Worm (Caenorhabditis elegans): ENCODE measurements around the gene W01B6.3.
"Not testable (repeated sequence)": the region's sequence is repeated elsewhere in the genome, so short reads cannot be mapped to it uniquely, and the experiment has no call there.

W01B6.3 gene

ce11 chrIV:10040803-10041202, 31.6 kb downstream of the W01B6.3 start, which contains the start of gene dhs-31:
Gene dhs-31 (minus strand): TSS chrIV:10040903.
- TF ChIP-seq nhr-237 (tag; optimal IDR thresholded peaks at IDR 0.05): no peak
- TF ChIP-seq elt-3 (tag; optimal IDR thresholded peaks at IDR 0.05): no peak
- no peak for TF ChIP-seq elt-2 (tag; optimal IDR thresholded peaks at IDR 0.05)
- no peak for TF ChIP-seq egl-27 (tag; optimal IDR thresholded peaks at IDR 0.05)
- no peak for TF ChIP-seq lin-39 (tag; optimal IDR thresholded peaks at IDR 0.05)
- TF ChIP-seq nhr-76 (tag; optimal IDR thresholded peaks at IDR 0.05): no peak
- no peak for TF ChIP-seq ceh-9 (tag; optimal IDR thresholded peaks at IDR 0.05)
- no peak for TF ChIP-seq tbx-2 (tag; optimal IDR thresholded peaks at IDR 0.05)
- TF ChIP-seq ZK546.5 (tag; optimal IDR thresholded peaks at IDR 0.05): no peak
- TF ChIP-seq unc-39 (tag; optimal IDR thresholded peaks at IDR 0.05): no peak

ce11 chrIV:10036966-10037365, 35.5 kb downstream of the W01B6.3 start, which contains the start of gene F44D12.10:
Gene F44D12.10 (minus strand): TSS chrIV:10037066.
- TF ChIP-seq egl-27 (tag; optimal IDR thresholded peaks at IDR 0.05) (no peak), ceh-16 (tag; optimal IDR thresholded peaks at IDR 0.05) (no peak), unc-62 (GFP tag; optimal IDR thresholded peaks at IDR 0.05) (no peak), ama-1 (optimal IDR thresholded peaks at IDR 0.05) (no peak), snpc-4 (tag; optimal IDR thresholded peaks at IDR 0.05) (no peak), lin-39 (tag; optimal IDR thresholded peaks at IDR 0.05) (no peak), mml-1 (tag; optimal IDR thresholded peaks at IDR 0.05) (no peak), sea-2 (GFP tag; optimal IDR thresholded peaks at IDR 0.05) (no peak), elt-1 (tag; optimal IDR thresholded peaks at IDR 0.05) (no peak)

ce11 chrIV:10033053-10033452, 39.4 kb downstream of the W01B6.3 start, which contains the start of gene F44D12.6:
Gene F44D12.6 (plus strand): TSS chrIV:10033353.
- TF ChIP-seq pqm-1 (tag; optimal IDR thresholded peaks at IDR 0.05) (no peak), jun-1 (tag; optimal IDR thresholded peaks at IDR 0.05) (no peak), egl-5 (tag; optimal IDR thresholded peaks at IDR 0.05) (no peak), lsy-12 (tag; optimal IDR thresholded peaks at IDR 0.05) (no peak), ZK546.5 (tag; optimal IDR thresholded peaks at IDR 0.05) (no peak), eor-1 (tag; optimal IDR thresholded peaks at IDR 0.05) (no peak), nhr-11 (tag; optimal IDR thresholded peaks at IDR 0.05) (no peak)

- not testable (repeated sequence) for TF ChIP-seq unc-39 (tag; optimal IDR thresholded peaks at IDR 0.05); pha-4 (tag; optimal IDR thresholded peaks at IDR 0.05); fkh-10 (GFP tag; optimal IDR thresholded peaks at IDR 0.05)
Observed at ce11 chrIV:10028779-10029178, 43.6 kb downstream of the W01B6.3 start, which contains the start of the genes F44D12.16 and msd-2. Gene F44D12.16 (plus strand): TSS chrIV:10029079. Gene msd-2 (plus strand): TSS chrIV:10029083.

ce11 chrIV:10027566-10027965, 44.9 kb downstream of the W01B6.3 start, which contains the start of gene gipc-2:
Gene gipc-2 (minus strand): TSS chrIV:10027666.
- no peak for TF ChIP-seq ztf-4 (tag; optimal IDR thresholded peaks at IDR 0.05)
- TF ChIP-seq R02D3.7 (tag; optimal IDR thresholded peaks at IDR 0.05): no peak
- no peak for TF ChIP-seq lsy-12 (tag; optimal IDR thresholded peaks at IDR 0.05)
- no peak for TF ChIP-seq mml-1 (tag; optimal IDR thresholded peaks at IDR 0.05)
- no peak for TF ChIP-seq elt-1 (tag; optimal IDR thresholded peaks at IDR 0.05)
- TF ChIP-seq hmg-11 (tag; optimal IDR thresholded peaks at IDR 0.05): no peak
- no peak for TF ChIP-seq ceh-28 (tag; optimal IDR thresholded peaks at IDR 0.05)
- no peak for TF ChIP-seq nhr-25 (tag; optimal IDR thresholded peaks at IDR 0.05)
- no peak for TF ChIP-seq nhr-76 (tag; optimal IDR thresholded peaks at IDR 0.05)
- no peak for TF ChIP-seq unc-62 (GFP tag; optimal IDR thresholded peaks at IDR 0.05)
- TF ChIP-seq pha-4 (tag; optimal IDR thresholded peaks at IDR 0.05): no peak
- no peak for TF ChIP-seq nhr-43 (tag; optimal IDR thresholded peaks at IDR 0.05; ENCODE audit: poor library complexity, severe bottlenecking)
- TF ChIP-seq nhr-237 (tag; optimal IDR thresholded peaks at IDR 0.05): no peak
- TF ChIP-seq ceh-16 (tag; optimal IDR thresholded peaks at IDR 0.05): no peak
- TF ChIP-seq egl-27 (tag; optimal IDR thresholded peaks at IDR 0.05): no peak
- no peak for TF ChIP-seq eor-1 (tag; optimal IDR thresholded peaks at IDR 0.05)
- no peak for TF ChIP-seq nhr-11 (tag; optimal IDR thresholded peaks at IDR 0.05)
- TF ChIP-seq pqm-1 (tag; optimal IDR thresholded peaks at IDR 0.05): no peak

ce11 chrIV:10026129-10026528, 46.3 kb downstream of the W01B6.3 start:
- no peak for TF ChIP-seq nhr-76 (tag; optimal IDR thresholded peaks at IDR 0.05)
- no peak for TF ChIP-seq hmg-11 (tag; optimal IDR thresholded peaks at IDR 0.05)
- TF ChIP-seq ztf-4 (tag; optimal IDR thresholded peaks at IDR 0.05): no peak
- no peak for TF ChIP-seq nhr-23 (tag; optimal IDR thresholded peaks at IDR 0.05)
- TF ChIP-seq ZK546.5 (tag; optimal IDR thresholded peaks at IDR 0.05): no peak
- TF ChIP-seq tbx-2 (tag; optimal IDR thresholded peaks at IDR 0.05): no peak

Measured in whole organism, L3 larva.